Worm (Caenorhabditis elegans) whole organism, L4 larva: Measurements from ENCODE around the gene svh-5.
A peak's percentile ranks its signal among the peaks of the same experiment; 100 is the strongest.

ENCODE experiments used
- D1046.2 ChIP-seq: fragments of 200-800 bp; sonication (Bioruptor generic); IDR thresholded peaks from 2 replicates; pipeline ENCODE4 v1.3.6; 2022; ENCODE audit warnings: missing genetic modification characterization, missing compliant biosample characterization
- F26F4.8 ChIP-seq: fragments of 200-800 bp; sonication (Bioruptor generic); conservative IDR thresholded peaks from 2 replicates; pipeline ENCODE4 v1.3.6; 2022; ENCODE audit warnings: missing genetic modification characterization, missing compliant biosample characterization
- F44E2.7 ChIP-seq: fragments of 200-800 bp; sonication (Bioruptor generic); IDR thresholded peaks from 2 replicates; pipeline ENCODE4 v2.1.2; 2022; ENCODE audit warnings: missing genetic modification characterization, missing compliant biosample characterization
- R02D3.7 ChIP-seq: fragments of 150-350 bp; sonication (generic microtip); optimal IDR thresholded peaks from 3 replicates; lab custom pipeline; 2014; ENCODE audit warnings: missing biosample characterization, missing genetic modification characterization
- T20F7.1 ChIP-seq: fragments of 200-800 bp; sonication (Bioruptor generic); optimal IDR thresholded peaks from 2 replicates; lab custom pipeline; 2018; ENCODE audit warnings: mild to moderate bottlenecking, missing genetic modification characterization, missing compliant biosample characterization
- Y105C5A.15 ChIP-seq: fragments of 200-800 bp; sonication (Bioruptor generic); IDR thresholded peaks from 2 replicates; pipeline ENCODE4 v1.3.6; 2022; ENCODE audit warnings: missing genetic modification characterization, missing compliant biosample characterization
- aly-2 ChIP-seq: sonication (generic microtip); optimal IDR thresholded peaks from 2 replicates; lab custom pipeline; 2018; ENCODE audit warnings: missing biosample characterization, missing genetic modification characterization
- ama-1 ChIP-seq: fragments of 150-350 bp; optimal IDR thresholded peaks from 2 replicates; lab custom pipeline; 2014; ENCODE audit warnings: inconsistent platforms, mixed read lengths
- ceh-28 ChIP-seq: fragments of 150-350 bp; optimal IDR thresholded peaks from 2 replicates; lab custom pipeline; 2014; ENCODE audit warnings: missing biosample characterization, missing genetic modification reagents, missing genetic modification characterization
- ceh-32 ChIP-seq: sonication (generic microtip); optimal IDR thresholded peaks from 2 replicates; lab custom pipeline; 2016; ENCODE audit warnings: mild to moderate bottlenecking, missing genetic modification characterization, missing compliant biosample characterization; ENCODE audit not compliant: poor library complexity
- ceh-44 ChIP-seq: fragments of 200-800 bp; sonication (Bioruptor generic); IDR thresholded peaks from 2 replicates; pipeline ENCODE4 v1.3.6; 2022; ENCODE audit warnings: missing genetic modification reagents, missing genetic modification characterization, missing compliant biosample characterization
- ceh-62 ChIP-seq: sonication (generic microtip); optimal IDR thresholded peaks from 2 replicates; lab custom pipeline; 2017; ENCODE audit warnings: missing biosample characterization, missing genetic modification characterization
- ceh-82 ChIP-seq: sonication (generic microtip); optimal IDR thresholded peaks from 2 replicates; lab custom pipeline; 2017; ENCODE audit warnings: missing biosample characterization, missing genetic modification characterization
- daf-16 ChIP-seq, 3 experiments: sonication (generic microtip); optimal IDR thresholded peaks; 2 replicates each; lab custom pipeline; 2016 to 2017; ENCODE audit warnings: missing genetic modification characterization in 3 of 3, missing genetic modification reagents in 3 of 3, mild to moderate bottlenecking in 2 of 3, missing compliant biosample characterization in 2 of 3, missing biosample characterization in 1 of 3, moderate library complexity in 1 of 3
- daf-19 ChIP-seq: fragments of 200-800 bp; sonication (Bioruptor generic); conservative IDR thresholded peaks from 2 replicates; pipeline ENCODE4 v1.3.6; 2022; ENCODE audit warnings: missing genetic modification characterization, missing compliant biosample characterization
- daf-8 ChIP-seq: fragments of 200-800 bp; sonication (Bioruptor generic); IDR thresholded peaks from 2 replicates; pipeline ENCODE4 v1.3.6; 2022; ENCODE audit warnings: missing genetic modification characterization, missing compliant biosample characterization
- dmd-6 ChIP-seq: fragments of 200-800 bp; sonication (Bioruptor generic); IDR thresholded peaks from 2 replicates; pipeline ENCODE4 v1.3.6; 2022; ENCODE audit warnings: missing genetic modification reagents, missing genetic modification characterization, missing compliant biosample characterization
- duxl-1 ChIP-seq: sonication (generic microtip); optimal IDR thresholded peaks from 2 replicates; lab custom pipeline; 2016; ENCODE audit warnings: mild to moderate bottlenecking, missing genetic modification characterization, moderate library complexity, missing compliant biosample characterization; ENCODE audit not compliant: poor library complexity
- dve-1 ChIP-seq: sonication (generic microtip); optimal IDR thresholded peaks from 2 replicates; lab custom pipeline; 2017; ENCODE audit warnings: antibody characterized with exemption, mild to moderate bottlenecking, missing genetic modification characterization, missing compliant biosample characterization; ENCODE audit not compliant: insufficient read depth
- fos-1 ChIP-seq: fragments of 150-350 bp; optimal IDR thresholded peaks from 2 replicates; lab custom pipeline; 2014; ENCODE audit warnings: missing biosample characterization, missing genetic modification characterization
- gei-8 ChIP-seq: fragments of 200-800 bp; sonication (Bioruptor generic); optimal IDR thresholded peaks from 2 replicates; lab custom pipeline; 2018; ENCODE audit warnings: mild to moderate bottlenecking, missing genetic modification characterization, missing compliant biosample characterization
- hif-1 ChIP-seq, 2 experiments: sonication (generic microtip); optimal IDR thresholded peaks; 2 replicates each; lab custom pipeline; 2016 to 2017; ENCODE audit warnings: missing compliant biosample characterization in 2 of 2, missing genetic modification characterization in 2 of 2, missing genetic modification reagents in 2 of 2, missing genotype in 2 of 2, mild to moderate bottlenecking in 1 of 2
- hlh-11 ChIP-seq: fragments of 200-800 bp; sonication (Bioruptor generic); optimal IDR thresholded peaks from 2 replicates; lab custom pipeline; 2018; ENCODE audit warnings: mild to moderate bottlenecking, missing genetic modification characterization, missing compliant biosample characterization
- hlh-30 ChIP-seq: sonication (generic microtip); optimal IDR thresholded peaks from 2 replicates; lab custom pipeline; 2017; ENCODE audit warnings: antibody characterized with exemption, mild to moderate bottlenecking, missing genetic modification characterization, missing compliant biosample characterization; ENCODE audit not compliant: insufficient read depth
- jun-1 ChIP-seq: fragments of 150-350 bp; optimal IDR thresholded peaks from 2 replicates; lab custom pipeline; 2014; ENCODE audit warnings: missing biosample characterization, missing genetic modification reagents, missing genetic modification characterization
- lin-13 ChIP-seq: fragments of 150-350 bp; optimal IDR thresholded peaks from 2 replicates; lab custom pipeline; 2014; ENCODE audit warnings: missing biosample characterization, missing genetic modification reagents, missing genetic modification characterization
- lin-38 ChIP-seq: fragments of 200-800 bp; sonication (Bioruptor generic); IDR thresholded peaks from 2 replicates; pipeline ENCODE4 v1.3.6; 2022; ENCODE audit warnings: missing genetic modification reagents, missing genetic modification characterization, missing compliant biosample characterization
- lin-39 ChIP-seq: fragments of 150-350 bp; optimal IDR thresholded peaks from 2 replicates; lab custom pipeline; 2014; ENCODE audit warnings: missing biosample characterization, missing genetic modification reagents, missing genetic modification characterization
- lsy-2 ChIP-seq, 2 experiments: fragments of 150-350 bp in 1 of 2; sonication (generic microtip) in 1 of 2; optimal IDR thresholded peaks; 2 replicates each; lab custom pipeline; 2014 to 2017; ENCODE audit warnings: missing biosample characterization in 2 of 2, missing genetic modification characterization in 2 of 2
- mep-1 ChIP-seq: fragments of 150-350 bp; sonication (generic microtip); optimal IDR thresholded peaks from 3 replicates; lab custom pipeline; 2014; ENCODE audit warnings: missing biosample characterization, missing genetic modification characterization
- mxl-2 ChIP-seq: fragments of 200-800 bp; sonication (Bioruptor generic); conservative IDR thresholded peaks from 2 replicates; pipeline ENCODE4 v1.3.6; 2022; ENCODE audit warnings: missing genetic modification reagents, missing genetic modification characterization, missing compliant biosample characterization
- nhr-11 ChIP-seq: fragments of 150-350 bp; optimal IDR thresholded peaks from 2 replicates; lab custom pipeline; 2014; ENCODE audit warnings: missing biosample characterization, missing genetic modification characterization
- nhr-111 ChIP-seq: fragments of 200-800 bp; sonication (Bioruptor generic); optimal IDR thresholded peaks from 2 replicates; lab custom pipeline; 2018; ENCODE audit warnings: mild to moderate bottlenecking, missing genetic modification characterization, missing compliant biosample characterization
- nhr-237 ChIP-seq: sonication (generic microtip); optimal IDR thresholded peaks from 2 replicates; lab custom pipeline; 2017; ENCODE audit warnings: missing biosample characterization, missing genetic modification characterization
- nhr-25 ChIP-seq: sonication (generic microtip); optimal IDR thresholded peaks from 2 replicates; lab custom pipeline; 2017; ENCODE audit warnings: missing genetic modification characterization, mild to moderate bottlenecking, missing compliant biosample characterization, antibody characterized with exemption, moderate library complexity, borderline replicate concordance; ENCODE audit not compliant: insufficient read depth
- nhr-28 ChIP-seq: fragments of 150-350 bp; optimal IDR thresholded peaks from 2 replicates; lab custom pipeline; 2014; ENCODE audit warnings: missing biosample characterization, missing genetic modification characterization
- nhr-42 ChIP-seq: fragments of 200-800 bp; sonication (Bioruptor generic); IDR thresholded peaks from 2 replicates; pipeline ENCODE4 v1.3.6; 2022; ENCODE audit warnings: missing genetic modification characterization, missing compliant biosample characterization
- nhr-6 ChIP-seq: fragments of 150-350 bp; optimal IDR thresholded peaks from 2 replicates; lab custom pipeline; 2014; ENCODE audit warnings: missing biosample characterization, missing genetic modification characterization
- pha-4 ChIP-seq, 2 experiments: fragments of 150-350 bp in 1 of 2; fragments of 200-800 bp in 1 of 2; sonication (Bioruptor generic) in 1 of 2; IDR thresholded peaks in 1 of 2; optimal IDR thresholded peaks in 1 of 2; 2 replicates each; pipeline versions ENCODE4 v1.3.6 to Lab custom; 2014 to 2022; ENCODE audit warnings: missing genetic modification characterization in 2 of 2, missing genetic modification reagents in 2 of 2, missing biosample characterization in 1 of 2, missing compliant biosample characterization in 1 of 2
- rbr-2 ChIP-seq: sonication (generic microtip); optimal IDR thresholded peaks from 2 replicates; lab custom pipeline; 2016; ENCODE audit warnings: missing genotype, missing genetic modification characterization, missing compliant biosample characterization
- sdz-12 ChIP-seq: fragments of 200-800 bp; sonication (Bioruptor generic); optimal IDR thresholded peaks from 2 replicates; lab custom pipeline; 2018; ENCODE audit warnings: mild to moderate bottlenecking, missing genetic modification characterization, missing compliant biosample characterization
- set-16 ChIP-seq: fragments of 200-800 bp; sonication (Bioruptor generic); IDR thresholded peaks from 2 replicates; pipeline ENCODE4 v1.3.6; 2022; ENCODE audit warnings: missing genetic modification reagents, missing genetic modification characterization, missing compliant biosample characterization
- snpc-1.2 ChIP-seq: fragments of 200-800 bp; sonication (Bioruptor generic); IDR thresholded peaks from 2 replicates; pipeline ENCODE4 v1.3.6; 2022; ENCODE audit warnings: missing genetic modification reagents, missing genetic modification characterization, missing compliant biosample characterization
- snpc-4 ChIP-seq: fragments of 150-350 bp; optimal IDR thresholded peaks from 2 replicates; lab custom pipeline; 2014; ENCODE audit warnings: missing biosample characterization, missing genetic modification characterization
- unc-62 ChIP-seq, 3 experiments: fragments of 150-350 bp in 1 of 3; sonication (generic microtip); optimal IDR thresholded peaks in 2 of 3; peaks in 1 of 3; 1 replicate in 1 of 3; 2 replicates in 2 of 3; lab custom pipeline; 2014 to 2017; ENCODE audit warnings: missing biosample characterization in 3 of 3, missing genetic modification characterization in 3 of 3, missing genetic modification reagents in 3 of 3, missing genotype in 1 of 3
- zip-2 ChIP-seq: fragments of 150-350 bp; optimal IDR thresholded peaks from 2 replicates; lab custom pipeline; 2014; ENCODE audit warnings: missing biosample characterization, missing genetic modification characterization
- ztf-11 ChIP-seq: fragments of 150-350 bp; optimal IDR thresholded peaks from 2 replicates; lab custom pipeline; 2014; ENCODE audit warnings: missing biosample characterization, missing genetic modification characterization
- ztf-7 ChIP-seq: fragments of 150-350 bp; optimal IDR thresholded peaks from 2 replicates; lab custom pipeline; 2014; ENCODE audit warnings: missing biosample characterization, missing genetic modification characterization

svh-5 gene

DNA sequence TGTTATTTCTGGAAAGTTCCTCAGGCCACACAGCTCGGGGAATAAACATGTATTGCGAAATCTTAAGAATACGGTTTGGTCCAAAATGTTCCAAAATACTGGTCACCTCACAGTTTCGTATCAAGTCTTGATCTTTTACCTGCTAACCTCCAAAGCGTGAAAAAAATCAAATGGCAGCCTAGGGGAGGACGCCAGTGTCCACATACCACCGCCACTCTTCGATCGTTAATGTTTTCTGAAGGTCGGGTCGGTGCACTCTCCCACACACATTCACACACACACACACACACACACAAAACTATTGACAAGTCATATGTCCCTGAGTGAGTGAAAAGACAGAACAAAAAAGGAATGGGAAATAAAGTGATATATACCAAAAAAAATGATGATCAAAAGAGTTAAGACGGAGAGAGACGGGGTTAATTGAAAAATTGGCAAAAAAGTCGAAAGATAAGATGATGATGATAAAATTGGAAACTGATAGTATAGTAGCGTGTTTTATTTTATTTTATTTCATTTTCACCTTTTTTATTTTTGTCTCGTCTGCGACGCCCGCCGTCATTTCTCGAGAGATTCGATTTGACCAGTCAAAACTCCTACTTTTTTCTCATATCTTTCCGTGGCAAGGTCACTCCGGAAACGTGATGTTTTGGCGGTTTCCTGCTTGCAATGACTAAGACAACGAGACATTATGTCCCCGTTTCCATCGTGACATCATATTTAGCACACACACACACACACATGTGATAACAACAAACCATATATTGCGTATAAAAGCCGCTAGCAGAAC is 37.6 kb downstream of the svh-5 start, which contains the start of gene Y15E3A.5 (continued):
- no peak for TF ChIP-seq ceh-28 (tag; lab: Kevin White, UChicago)
- no peak for TF ChIP-seq ceh-32 (tag; lab: Kevin White, UChicago)
- no peak for TF ChIP-seq daf-19 (GFP tag; lab: Robert Waterston, UW)
- TF ChIP-seq zip-2 (tag; lab: Kevin White, UChicago), result no peak
- peak; percentile 81 for TF ChIP-seq mep-1 (tag; lab: Kevin White, UChicago)
- no peak for TF ChIP-seq nhr-237 (tag; lab: Kevin White, UChicago)
- no peak for TF ChIP-seq sdz-12
- TF ChIP-seq daf-16 (GFP tag; optimal IDR thresholded peaks at IDR 0.05; lab: Kevin White, UChicago), result no peak
- TF ChIP-seq daf-16 (tag; optimal IDR thresholded peaks at IDR 0.05; lab: Kevin White, UChicago), result peak; percentile 67
- TF ChIP-seq rbr-2 (tag; lab: Kevin White, UChicago), result no peak
- TF ChIP-seq nhr-11 (tag; lab: Kevin White, UChicago), result peak; percentile 37
- no peak for TF ChIP-seq nhr-42 (GFP tag; lab: Robert Waterston, UW)
- no peak for TF ChIP-seq R02D3.7 (tag; lab: Kevin White, UChicago)
- TF ChIP-seq jun-1 (tag; lab: Kevin White, UChicago), result no peak
- no peak for TF ChIP-seq mxl-2 (GFP tag; lab: Robert Waterston, UW)
- TF ChIP-seq aly-2, result no peak
- no peak for TF ChIP-seq set-16 (GFP tag; lab: Robert Waterston, UW)
- TF ChIP-seq F44E2.7 (GFP tag; lab: Robert Waterston, UW), result no peak
- no peak for TF ChIP-seq lin-39
- TF ChIP-seq Y105C5A.15 (GFP tag; lab: Robert Waterston, UW), result no peak
- peak; percentile 79 for TF ChIP-seq hlh-30 (tag; lab: Kevin White, UChicago)
- peak; percentile 92 for TF ChIP-seq nhr-6
- TF ChIP-seq duxl-1, result no peak
- TF ChIP-seq snpc-1.2 (GFP tag; lab: Robert Waterston, UW), result no peak
- TF ChIP-seq ceh-82 (tag; lab: Kevin White, UChicago), result no peak
- peak in 1 of 2 experiments; percentile 85 for TF ChIP-seq unc-62 (GFP tag; optimal IDR thresholded peaks at IDR 0.05 in 1 of 2; lab: Kevin White, UChicago)
- no peak for TF ChIP-seq unc-62 (tag; optimal IDR thresholded peaks at IDR 0.05; lab: Kevin White, UChicago)
- no peak for TF ChIP-seq F26F4.8
- no peak for TF ChIP-seq ztf-11 (tag; lab: Kevin White, UChicago)
- peak; percentile 59 for TF ChIP-seq dmd-6 (GFP tag; lab: Robert Waterston, UW)
- TF ChIP-seq nhr-111 (GFP tag; lab: Kevin White, UChicago), result no peak
- TF ChIP-seq lin-38 (GFP tag; lab: Robert Waterston, UW), result no peak
- TF ChIP-seq gei-8 (GFP tag; lab: Kevin White, UChicago), result no peak
- peak; percentile 48 for TF ChIP-seq T20F7.1 (GFP tag; lab: Kevin White, UChicago)
- peak; percentile 3 for TF ChIP-seq ama-1 (lab: Kevin White, UChicago)
- TF ChIP-seq ceh-44 (GFP tag; lab: Robert Waterston, UW), result no peak
- TF ChIP-seq snpc-4 (tag; lab: Kevin White, UChicago), result no peak
- peak; percentile 53 for TF ChIP-seq hlh-11 (tag; lab: Kevin White, UChicago)
- no peak for TF ChIP-seq lin-13 (GFP tag; lab: Kevin White, UChicago)
- no peak for TF ChIP-seq pha-4 (GFP tag; IDR thresholded peaks at IDR 0.05; lab: Robert Waterston, UW)
- TF ChIP-seq pha-4 (tag; optimal IDR thresholded peaks at IDR 0.05; lab: Kevin White, UChicago), result no peak
- peak; percentile 90 for TF ChIP-seq nhr-28 (tag; lab: Kevin White, UChicago)
- peak; percentile 77 for TF ChIP-seq dve-1
- no peak for TF ChIP-seq fos-1 (tag; lab: Kevin White, UChicago)
- peak in 1 of 2 experiments; percentile 32 for TF ChIP-seq hif-1 (tag; optimal IDR thresholded peaks at IDR 0.05; lab: Kevin White, UChicago)
- no peak for TF ChIP-seq ztf-7
- TF ChIP-seq D1046.2 (GFP tag; lab: Robert Waterston, UW), result no peak
- TF ChIP-seq lsy-2 (tag; optimal IDR thresholded peaks at IDR 0.05; lab: Kevin White, UChicago), result peak in 1 of 2 experiments; percentile 43
- peak; percentile 43 for TF ChIP-seq nhr-25 (tag; lab: Kevin White, UChicago)
- no peak for TF ChIP-seq ceh-62 (tag; lab: Kevin White, UChicago)
- TF ChIP-seq daf-8, result no peak
